Worm (Caenorhabditis elegans): Measurements from ENCODE around the gene cec-6.

The cec-6 gene

ce11 chrIV:5583184-5583583 lies 38.5 kb downstream of the cec-6 start:
- no peak for TF ChIP-seq mdl-1 (tag; optimal IDR thresholded peaks at IDR 0.05)
- no peak for TF ChIP-seq daf-8 (GFP tag; IDR thresholded peaks at IDR 0.05)
- TF ChIP-seq daf-16 (GFP tag; optimal IDR thresholded peaks at IDR 0.05), result no peak
- peak; percentile 95 for TF ChIP-seq daf-16 (tag; optimal IDR thresholded peaks at IDR 0.05)
- TF ChIP-seq ceh-82 (tag; optimal IDR thresholded peaks at IDR 0.05), result no peak
- no peak for TF ChIP-seq set-16 (GFP tag; IDR thresholded peaks at IDR 0.05)
- TF ChIP-seq mxl-3 (GFP tag; optimal IDR thresholded peaks at IDR 0.05), result no peak
- no peak for TF ChIP-seq Y75B8A.6 (GFP tag; IDR thresholded peaks at IDR 0.05)
- no peak for TF ChIP-seq ces-1 (GFP tag; optimal IDR thresholded peaks at IDR 0.05)
- no peak for TF ChIP-seq hif-1 (tag; optimal IDR thresholded peaks at IDR 0.05)
- no peak for TF ChIP-seq T26A8.4 (GFP tag; IDR thresholded peaks at IDR 0.05)
- no peak for TF ChIP-seq nhr-77 (tag; optimal IDR thresholded peaks at IDR 0.05)
- TF ChIP-seq F49E8.2 (tag; optimal IDR thresholded peaks at IDR 0.05; ENCODE audit: borderline replicate concordance), result no peak
- TF ChIP-seq lin-15B (tag; optimal IDR thresholded peaks at IDR 0.05), result no peak
- TF ChIP-seq nhr-237 (tag; optimal IDR thresholded peaks at IDR 0.05), result no peak
- TF ChIP-seq hlh-30 (tag; optimal IDR thresholded peaks at IDR 0.05; ENCODE audit: insufficient read depth), result peak; percentile 34
- no peak for TF ChIP-seq lin-39 (tag; optimal IDR thresholded peaks at IDR 0.05)
- TF ChIP-seq attf-4 (tag; optimal IDR thresholded peaks at IDR 0.05), result no peak
- no peak for TF ChIP-seq tag-97 (GFP tag; IDR thresholded peaks at IDR 0.05)
- peak; percentile 42 for TF ChIP-seq nhr-28 (tag; optimal IDR thresholded peaks at IDR 0.05)
- TF ChIP-seq ZK337.2 (GFP tag; IDR thresholded peaks at IDR 0.05), result no peak
- TF ChIP-seq saeg-2 (GFP tag; IDR thresholded peaks at IDR 0.05), result no peak

ce11 chrIV:5584384-5584783 lies 39.7 kb downstream of the cec-6 start, which contains the start of gene fkh-7:
TSS of gene fkh-7 (plus strand) at chrIV:5584684.
- TF ChIP-seq ceh-82 (tag; optimal IDR thresholded peaks at IDR 0.05), result no peak
- no peak for TF ChIP-seq mxl-2 (GFP tag; conservative IDR thresholded peaks at IDR 0.05)
- no peak for TF ChIP-seq nhr-10 (tag; optimal IDR thresholded peaks at IDR 0.05)
- TF ChIP-seq ceh-62 (tag; optimal IDR thresholded peaks at IDR 0.05), result no peak
- no peak for TF ChIP-seq madf-5 (GFP tag; IDR thresholded peaks at IDR 0.05)
- TF ChIP-seq ZK337.2 (GFP tag; IDR thresholded peaks at IDR 0.05), result no peak
- no peak for TF ChIP-seq dve-1 (tag; optimal IDR thresholded peaks at IDR 0.05; ENCODE audit: insufficient read depth)
- no peak for TF ChIP-seq Y105C5A.15 (GFP tag; IDR thresholded peaks at IDR 0.05)
- TF ChIP-seq lir-3 (tag; optimal IDR thresholded peaks at IDR 0.05), result no peak
- no peak for TF ChIP-seq ceh-20 (GFP tag; IDR thresholded peaks at IDR 0.05)
- no peak for TF ChIP-seq Y75B8A.6 (GFP tag; IDR thresholded peaks at IDR 0.05)
- no peak for TF ChIP-seq vab-7 (GFP tag; IDR thresholded peaks at IDR 0.05)
- TF ChIP-seq nhr-11 (tag; optimal IDR thresholded peaks at IDR 0.05), result no peak
- TF ChIP-seq nhr-77 (tag; optimal IDR thresholded peaks at IDR 0.05), result no peak
- no peak for TF ChIP-seq R02D3.7 (tag; optimal IDR thresholded peaks at IDR 0.05)
- TF ChIP-seq dpl-1 (GFP tag; optimal IDR thresholded peaks at IDR 0.05), result no peak
- no peak for TF ChIP-seq lin-13 (GFP tag; optimal IDR thresholded peaks at IDR 0.05)
- no peak for TF ChIP-seq dmd-8 (GFP tag; IDR thresholded peaks at IDR 0.05)

ce11 chrIV:5586320-5586720 lies 41.7 kb downstream of the cec-6 start:
- TF ChIP-seq ceh-32 (tag; optimal IDR thresholded peaks at IDR 0.05; ENCODE audit: poor library complexity) (no peak), lin-29 (GFP tag; IDR thresholded peaks at IDR 0.05) (no peak), lir-3 (tag; optimal IDR thresholded peaks at IDR 0.05) (no peak), T20F7.1 (GFP tag; optimal IDR thresholded peaks at IDR 0.05) (no peak), jun-1 (tag; optimal IDR thresholded peaks at IDR 0.05) (no peak), tra-1 (GFP tag; IDR thresholded peaks at IDR 0.05) (no peak), R02D3.7 (tag; optimal IDR thresholded peaks at IDR 0.05) (no peak), aha-1 (tag) (peak; percentile 95), aly-2 (tag; optimal IDR thresholded peaks at IDR 0.05) (no peak), lsy-2 (tag; optimal IDR thresholded peaks at IDR 0.05) (peak in 1 of 2 experiments; percentile 15), saeg-2 (GFP tag; IDR thresholded peaks at IDR 0.05) (no peak), spr-3 (GFP tag; optimal IDR thresholded peaks at IDR 0.05) (no peak), mep-1 (tag; optimal IDR thresholded peaks at IDR 0.05) (no peak), nhr-10 (tag; optimal IDR thresholded peaks at IDR 0.05) (no peak), unc-39 (tag; optimal IDR thresholded peaks at IDR 0.05) (no peak), hlh-30 (tag; optimal IDR thresholded peaks at IDR 0.05; ENCODE audit: insufficient read depth) (peak; percentile 57), zip-11 (GFP tag; IDR thresholded peaks at IDR 0.05) (no peak), rbr-2 (tag; optimal IDR thresholded peaks at IDR 0.05) (peak; percentile 74), gei-8 (GFP tag; optimal IDR thresholded peaks at IDR 0.05) (no peak), dmd-6 (GFP tag; IDR thresholded peaks at IDR 0.05) (no peak), lin-39 (tag; optimal IDR thresholded peaks at IDR 0.05) (no peak)
